Fruit fly (Drosophila melanogaster) whole organism, embryonic: ENCODE measurements around the gene Osi20.

ENCODE experiments used
- ATbp ChIP-seq: fragments of 200-800 bp; sonication (Bioruptor generic); optimal IDR thresholded peaks from 2 replicates; lab custom pipeline; 2017; ENCODE audit warnings: missing biosample characterization, mild to moderate bottlenecking, missing genetic modification characterization, missing genetic modification reagents
- Adf1 ChIP-seq: fragments of 200-800 bp; sonication (Bioruptor generic); IDR thresholded peaks from 2 replicates; pipeline ENCODE4 v1.3.6; 2022; ENCODE audit warnings: missing biosample characterization, missing genetic modification characterization
- Asciz ChIP-seq: fragments of 200-800 bp; sonication (Bioruptor generic); optimal IDR thresholded peaks from 2 replicates; lab custom pipeline; 2017; ENCODE audit warnings: missing biosample characterization, mild to moderate bottlenecking, missing genetic modification characterization, missing genetic modification reagents
- C15 ChIP-seq: fragments of 200-800 bp; sonication (Bioruptor generic); IDR thresholded peaks from 3 replicates; pipeline ENCODE4 v1.3.6; 2022; ENCODE audit warnings: missing biosample characterization, missing genetic modification characterization
- CG10147 ChIP-seq: fragments of 200-800 bp; sonication (Bioruptor generic); optimal IDR thresholded peaks from 2 replicates; lab custom pipeline; 2019; ENCODE audit warnings: missing biosample characterization, mild to moderate bottlenecking, missing genetic modification characterization, moderate library complexity
- CG11504 ChIP-seq: fragments of 200-800 bp; sonication (Bioruptor generic); optimal IDR thresholded peaks from 3 replicates; lab custom pipeline; 2019; ENCODE audit warnings: missing biosample characterization, mild to moderate bottlenecking, missing genetic modification characterization, moderate library complexity
- CG11695 ChIP-seq: fragments of 200-800 bp; sonication (Bioruptor generic); IDR thresholded peaks from 3 replicates; pipeline ENCODE4 v1.3.6; 2022; ENCODE audit warnings: missing biosample characterization, missing genetic modification characterization
- CG12219 ChIP-seq: fragments of 200-800 bp; sonication (Bioruptor generic); optimal IDR thresholded peaks from 3 replicates; lab custom pipeline; 2018; ENCODE audit warnings: missing biosample characterization, mild to moderate bottlenecking, missing genetic modification characterization
- CG1233 ChIP-seq: fragments of 200-800 bp; sonication (Bioruptor generic); optimal IDR thresholded peaks from 4 replicates; lab custom pipeline; 2018; ENCODE audit warnings: missing biosample characterization, mild to moderate bottlenecking, missing genetic modification characterization
- CG12744 ChIP-seq: fragments of 200-800 bp; sonication (Bioruptor generic); optimal IDR thresholded peaks from 2 replicates; lab custom pipeline; 2016; ENCODE audit warnings: missing biosample characterization, missing genetic modification characterization
- CG12942 ChIP-seq: fragments of 200-800 bp; sonication (Bioruptor generic); optimal IDR thresholded peaks from 3 replicates; lab custom pipeline; 2016; ENCODE audit warnings: missing biosample characterization, missing genetic modification characterization
- CG13624 ChIP-seq: fragments of 200-800 bp; sonication (Bioruptor generic); optimal IDR thresholded peaks from 2 replicates; lab custom pipeline; 2016; ENCODE audit warnings: missing biosample characterization, missing genetic modification characterization
- CG15601 ChIP-seq: fragments of 200-800 bp; sonication (Bioruptor generic); optimal IDR thresholded peaks from 3 replicates; lab custom pipeline; 2019; ENCODE audit warnings: missing biosample characterization, mild to moderate bottlenecking, missing genetic modification characterization, moderate library complexity
- CG17361 ChIP-seq: fragments of 200-800 bp; sonication (Bioruptor generic); IDR thresholded peaks from 3 replicates; pipeline ENCODE4 v1.3.6; 2022; ENCODE audit warnings: missing biosample characterization, missing genetic modification characterization
- CG17385 ChIP-seq: fragments of 200-800 bp; sonication (Bioruptor generic); optimal IDR thresholded peaks from 3 replicates; lab custom pipeline; 2018; ENCODE audit warnings: missing biosample characterization, mild to moderate bottlenecking, missing genetic modification characterization
- CG18011 ChIP-seq: fragments of 200-800 bp; sonication (Bioruptor generic); optimal IDR thresholded peaks from 2 replicates; lab custom pipeline; 2017; ENCODE audit warnings: missing biosample characterization, missing genetic modification characterization, mild to moderate bottlenecking, moderate library complexity, missing genotype
- CG18619 ChIP-seq: fragments of 200-800 bp; sonication (Bioruptor generic); optimal IDR thresholded peaks from 3 replicates; lab custom pipeline; 2017; ENCODE audit warnings: missing biosample characterization, mild to moderate bottlenecking, missing genetic modification characterization
- CG30403 ChIP-seq: fragments of 200-800 bp; sonication (Bioruptor generic); optimal IDR thresholded peaks from 3 replicates; lab custom pipeline; 2016; ENCODE audit warnings: missing biosample characterization, missing genetic modification characterization
- CG31365 ChIP-seq: fragments of 200-800 bp; sonication (Bioruptor generic); optimal IDR thresholded peaks from 2 replicates; lab custom pipeline; 2018; ENCODE audit warnings: missing biosample characterization, mild to moderate bottlenecking, missing genetic modification characterization
- CG31388 ChIP-seq: fragments of 200-800 bp; sonication (Bioruptor generic); optimal IDR thresholded peaks from 2 replicates; lab custom pipeline; 2016; ENCODE audit warnings: missing biosample characterization, missing genetic modification characterization
- CG4328 ChIP-seq: fragments of 200-800 bp; sonication (Bioruptor generic); optimal IDR thresholded peaks from 3 replicates; lab custom pipeline; 2017; ENCODE audit warnings: missing biosample characterization, missing genetic modification reagents, missing genetic modification characterization
- CG6689 ChIP-seq: fragments of 200-800 bp; sonication (Bioruptor generic); IDR thresholded peaks from 2 replicates; pipeline ENCODE4 v1.3.6; 2022; ENCODE audit warnings: missing biosample characterization, missing genetic modification characterization
- CG7357 ChIP-seq: fragments of 200-800 bp; sonication (Bioruptor generic); IDR thresholded peaks from 3 replicates; pipeline ENCODE4 v1.3.6; 2022; ENCODE audit warnings: missing biosample characterization, missing genetic modification characterization
- Camta ChIP-seq: fragments of 200-800 bp; sonication (Bioruptor generic); optimal IDR thresholded peaks from 2 replicates; lab custom pipeline; 2016; ENCODE audit warnings: missing biosample characterization, missing genetic modification characterization
- D ChIP-seq, 2 experiments: fragments of 200-800 bp in 1 of 2; fragments of >200 bp in 1 of 2; sonication (Bioruptor generic) in 1 of 2; optimal IDR thresholded peaks; 2 replicates in 1 of 2; 3 replicates in 1 of 2; lab custom pipeline; 2017; ENCODE audit warnings: mild to moderate bottlenecking in 1 of 2, missing biosample characterization in 1 of 2, missing genetic modification characterization in 1 of 2, missing genetic modification reagents in 1 of 2
- D19A ChIP-seq: fragments of 200-800 bp; optimal IDR thresholded peaks from 3 replicates; lab custom pipeline; 2019; ENCODE audit warnings: missing biosample characterization, mild to moderate bottlenecking, missing genetic modification characterization, moderate library complexity
- Hsf ChIP-seq: fragments of 200-800 bp; sonication (Bioruptor generic); optimal IDR thresholded peaks from 3 replicates; lab custom pipeline; 2016; ENCODE audit warnings: missing biosample characterization, missing genetic modification characterization
- NfI ChIP-seq: fragments of 200-800 bp; sonication (Bioruptor generic); optimal IDR thresholded peaks from 3 replicates; lab custom pipeline; 2018; ENCODE audit warnings: missing biosample characterization, mild to moderate bottlenecking, missing genetic modification characterization, moderate library complexity
- Oli ChIP-seq: fragments of 200-800 bp; sonication (Bioruptor generic); optimal IDR thresholded peaks from 2 replicates; lab custom pipeline; 2018; ENCODE audit warnings: missing biosample characterization, mild to moderate bottlenecking, missing genetic modification characterization, moderate library complexity
- Sox100B ChIP-seq: fragments of 200-800 bp; sonication (Bioruptor generic); optimal IDR thresholded peaks from 3 replicates; lab custom pipeline; 2018; ENCODE audit warnings: missing biosample characterization, mild to moderate bottlenecking, missing genetic modification characterization
- Sox102F ChIP-seq: fragments of 200-800 bp; sonication (Bioruptor generic); optimal IDR thresholded peaks from 2 replicates; lab custom pipeline; 2018; ENCODE audit warnings: missing biosample characterization, mild to moderate bottlenecking, missing genetic modification characterization, moderate library complexity
- Tbp ChIP-seq: fragments of >200 bp; optimal IDR thresholded peaks from 2 replicates; lab custom pipeline; 2018; ENCODE audit warnings: missing biosample characterization, missing genetic modification characterization
- al ChIP-seq: fragments of 200-800 bp; sonication (Bioruptor generic); IDR thresholded peaks from 2 replicates; pipeline ENCODE4 v1.3.6; 2022; ENCODE audit warnings: missing biosample characterization, missing genetic modification characterization
- caup ChIP-seq: fragments of 200-800 bp; sonication (Bioruptor generic); optimal IDR thresholded peaks from 3 replicates; lab custom pipeline; 2017; ENCODE audit warnings: missing biosample characterization, mild to moderate bottlenecking, missing genetic modification characterization, moderate library complexity; ENCODE audit not compliant: severe bottlenecking
- dimm ChIP-seq: fragments of 200-800 bp; sonication (Bioruptor generic); IDR thresholded peaks from 2 replicates; pipeline ENCODE4 v1.3.6; 2022; ENCODE audit warnings: missing biosample characterization, missing genetic modification characterization
- emc ChIP-seq: fragments of 200-800 bp; sonication (Bioruptor generic); optimal IDR thresholded peaks from 2 replicates; lab custom pipeline; 2016; ENCODE audit warnings: missing biosample characterization, missing genetic modification characterization
- jing ChIP-seq: fragments of 200-800 bp; sonication (Bioruptor generic); optimal IDR thresholded peaks from 2 replicates; lab custom pipeline; 2018; ENCODE audit warnings: missing biosample characterization, mild to moderate bottlenecking, missing genetic modification characterization
- kay ChIP-seq: fragments of 200-800 bp; sonication (Bioruptor generic); optimal IDR thresholded peaks from 2 replicates; lab custom pipeline; 2016; ENCODE audit warnings: missing biosample characterization, missing genetic modification characterization
- lmd ChIP-seq: fragments of 200-800 bp; sonication (Bioruptor generic); IDR thresholded peaks from 2 replicates; pipeline ENCODE4 v1.3.6; 2022; ENCODE audit warnings: missing biosample characterization, missing genetic modification characterization
- salm ChIP-seq: fragments of 200-800 bp; sonication (Bioruptor generic); optimal IDR thresholded peaks from 2 replicates; lab custom pipeline; 2018; ENCODE audit warnings: missing biosample characterization, mild to moderate bottlenecking, missing genetic modification characterization
- slp2 ChIP-seq: fragments of 200-800 bp; sonication (Bioruptor generic); optimal IDR thresholded peaks from 2 replicates; lab custom pipeline; 2016; ENCODE audit warnings: missing biosample characterization, missing genetic modification characterization
- sr ChIP-seq: fragments of 200-800 bp; sonication (Bioruptor generic); IDR thresholded peaks from 3 replicates; pipeline ENCODE4 v1.3.6; 2022; ENCODE audit warnings: missing biosample characterization, missing genetic modification characterization
- ssp ChIP-seq: fragments of 200-800 bp; sonication (Bioruptor generic); IDR thresholded peaks from 2 replicates; pipeline ENCODE4 v1.3.6; 2022; ENCODE audit warnings: missing biosample characterization, missing genetic modification characterization
- stc ChIP-seq: fragments of 200-800 bp; sonication (Bioruptor generic); IDR thresholded peaks from 2 replicates; pipeline ENCODE4 v1.3.6; 2022; ENCODE audit warnings: missing biosample characterization, missing genetic modification characterization
- trem ChIP-seq: fragments of 200-800 bp; optimal IDR thresholded peaks from 3 replicates; lab custom pipeline; 2019; ENCODE audit warnings: missing biosample characterization, mild to moderate bottlenecking, missing genetic modification characterization, moderate library complexity
- unpg ChIP-seq: fragments of 200-800 bp; sonication (Bioruptor generic); optimal IDR thresholded peaks from 3 replicates; lab custom pipeline; 2018; ENCODE audit warnings: missing biosample characterization, mild to moderate bottlenecking, missing genetic modification characterization, moderate library complexity
- vnd ChIP-seq: fragments of 200-800 bp; sonication (Bioruptor generic); IDR thresholded peaks from 3 replicates; pipeline ENCODE4 v1.3.6; 2022; ENCODE audit warnings: missing biosample characterization, missing genetic modification characterization; ENCODE audit not compliant: partially characterized antibody
- z ChIP-seq: fragments of 200-800 bp; sonication (Bioruptor generic); IDR thresholded peaks from 3 replicates; pipeline ENCODE4 v1.3.6; 2022; ENCODE audit warnings: missing biosample characterization, missing genetic modification characterization
- zfh1 ChIP-seq: fragments of 200-800 bp; sonication (Bioruptor generic); IDR thresholded peaks from 3 replicates; pipeline ENCODE4 v1.3.6; 2022; ENCODE audit warnings: missing biosample characterization, missing genetic modification characterization

Osi20 gene

dm6 chr3R:6352893-6353623 lies 13.2 kb downstream of the Osi20 start (continued):
- TF ChIP-seq Camta (GFP tag; lab: Kevin White, UChicago) (no peak), emc (GFP tag; lab: Kevin White, UChicago) (no peak), caup (GFP tag; lab: Kevin White, UChicago) (no peak), ATbp (peak; percentile 21), CG13624 (GFP tag; lab: Kevin White, UChicago) (no peak), CG11695 (GFP tag; lab: Robert Waterston, UW) (0 out of 3 replicates have a peak, but pooled peaks have one; percentile 19), CG18619 (GFP tag; lab: Kevin White, UChicago) (peak; percentile 41), CG12942 (no peak), Sox100B (peak; percentile 58), kay (GFP tag; lab: Kevin White, UChicago) (peak; percentile 2), stc (GFP tag; lab: Robert Waterston, UW) (0 out of 2 replicates have a peak, but pooled peaks have one; percentile 10), CG10147 (peak; percentile 5), z (GFP tag; lab: Robert Waterston, UW) (peak; percentile 95), CG30403 (GFP tag; lab: Kevin White, UChicago) (peak; percentile 52), vnd (GFP tag; lab: Robert Waterston, UW) (no peak), dimm (GFP tag; lab: Robert Waterston, UW) (no peak), CG18011 (GFP tag; lab: Kevin White, UChicago) (no peak), CG12744 (no peak), C15 (GFP tag; lab: Robert Waterston, UW) (no peak), NfI (peak; percentile 12), zfh1 (GFP tag; lab: Robert Waterston, UW) (0 out of 3 replicates have a peak, but pooled peaks have one; percentile 44), CG17361 (GFP tag; lab: Robert Waterston, UW) (peak; percentile 49; the same call in 2 of the 3 replicates), D19A (peak; percentile 1), al (GFP tag; lab: Robert Waterston, UW) (no peak), Sox102F (GFP tag; lab: Kevin White, UChicago) (peak; percentile 54), CG31365 (tag; lab: Kevin White, UChicago) (no peak), D (optimal IDR thresholded peaks at IDR 0.05; lab: Kevin White, UChicago) (no peak), D (GFP tag; optimal IDR thresholded peaks at IDR 0.05; lab: Kevin White, UChicago) (peak; percentile 58), CG17385 (GFP tag; lab: Kevin White, UChicago) (peak; percentile 7), jing (GFP tag; lab: Kevin White, UChicago) (no peak), CG15601 (tag; lab: Kevin White, UChicago) (no peak), Tbp (GFP tag; lab: Kevin White, UChicago) (no peak), salm (tag; lab: Kevin White, UChicago) (peak; percentile 4), CG1233 (GFP tag; lab: Kevin White, UChicago) (peak; percentile 29), CG6689 (GFP tag; lab: Robert Waterston, UW) (peak; percentile 39; the same call in 1 of the 2 replicates), CG31388 (no peak), Oli (tag; lab: Kevin White, UChicago) (peak; percentile 69), sr (peak; percentile 95), CG7357 (no peak), slp2 (no peak), CG11504 (tag; lab: Kevin White, UChicago) (peak; percentile 72), unpg (peak; percentile 9), lmd (0 out of 2 replicates have a peak, but pooled peaks have one; percentile 7), CG12219 (GFP tag; lab: Kevin White, UChicago) (no peak), trem (tag; lab: Kevin White, UChicago) (no peak), ssp (GFP tag; lab: Robert Waterston, UW) (no peak), Hsf (peak; percentile 4), Adf1 (GFP tag; lab: Robert Waterston, UW) (peak; percentile 83), CG4328 (GFP tag; lab: Kevin White, UChicago) (no peak), Asciz (peak; percentile 33)
